Worm (Caenorhabditis elegans): Measurements from ENCODE around the gene F59B1.10.
A peak's percentile ranks its signal among the peaks of the same experiment; 100 is the strongest.

The F59B1.10 gene

DNA sequence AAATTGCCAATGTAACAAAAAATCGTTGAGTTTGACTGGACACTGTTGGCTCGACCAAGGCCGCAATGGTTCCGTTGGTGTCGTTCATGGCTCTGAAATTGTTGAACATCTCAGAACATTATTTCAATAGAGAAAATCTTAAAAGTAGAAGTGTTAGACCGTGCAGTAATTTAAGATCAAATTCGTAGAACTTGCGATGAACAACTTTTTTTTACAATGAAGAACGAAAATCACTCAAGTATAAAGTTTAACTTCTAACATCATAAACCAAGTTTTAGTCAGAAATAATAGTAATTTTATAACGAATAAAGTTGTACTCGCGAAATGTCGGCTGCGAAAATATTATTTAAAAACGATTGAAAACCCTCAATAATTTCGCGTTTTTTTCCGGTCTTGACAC lies 10.7 kb downstream of the F59B1.10 start, which contains the start of gene srx-41:
srx-41 (minus strand) TSS at position 101 of the 400 bp plus-strand sequence.
- TF ChIP-seq nhr-11 (tag; optimal IDR thresholded peaks at IDR 0.05) = no peak
- no peak for TF ChIP-seq F16B12.6 (tag; optimal IDR thresholded peaks at IDR 0.05)
- TF ChIP-seq hlh-17 (GFP tag; optimal IDR thresholded peaks at IDR 0.05; ENCODE audit: borderline replicate concordance) = no peak
- TF ChIP-seq lin-39 (tag; optimal IDR thresholded peaks at IDR 0.05) = no peak

ce11 chrV:3634293-3635016 lies 13.3 kb downstream of the F59B1.10 start:
- TF ChIP-seq vab-15 (tag; optimal IDR thresholded peaks at IDR 0.05) = no peak
- peak in 1 of 2 experiments; percentile 13 for TF ChIP-seq mdl-1 (tag; optimal IDR thresholded peaks at IDR 0.05)
- TF ChIP-seq ztf-4 (tag; optimal IDR thresholded peaks at IDR 0.05) = no peak
- TF ChIP-seq C34B4.2 (tag; optimal IDR thresholded peaks at IDR 0.05) = no peak
- no peak for TF ChIP-seq snu-23 (GFP tag; optimal IDR thresholded peaks at IDR 0.05)
- TF ChIP-seq aha-1 (tag; optimal IDR thresholded peaks at IDR 0.05) = no peak
- TF ChIP-seq ceh-8 (GFP tag; optimal IDR thresholded peaks at IDR 0.05) = no peak
- no peak for TF ChIP-seq pag-3 (tag; optimal IDR thresholded peaks at IDR 0.05; ENCODE audit: borderline replicate concordance, insufficient read depth)
- TF ChIP-seq nhr-90 (tag; optimal IDR thresholded peaks at IDR 0.05; ENCODE audit: poor library complexity) = peak; percentile 15
- no peak for TF ChIP-seq hpl-2 (GFP tag; optimal IDR thresholded peaks at IDR 0.05)
- TF ChIP-seq nhr-12 (tag; optimal IDR thresholded peaks at IDR 0.05) = no peak
- TF ChIP-seq efl-1 (optimal IDR thresholded peaks at IDR 0.05) = no peak
- peak in 1 of 2 experiments; percentile 93 for TF ChIP-seq efl-1 (GFP tag; optimal IDR thresholded peaks at IDR 0.05 in 1 of 2)
- TF ChIP-seq jun-1 (tag; optimal IDR thresholded peaks at IDR 0.05) = no peak
- TF ChIP-seq lin-14 (GFP tag; optimal IDR thresholded peaks at IDR 0.05) = no peak
- peak; percentile 33 for TF ChIP-seq nhr-20 (tag; optimal IDR thresholded peaks at IDR 0.05)
- TF ChIP-seq ceh-82 (tag; optimal IDR thresholded peaks at IDR 0.05) = no peak
- no peak for TF ChIP-seq unc-30 (tag; optimal IDR thresholded peaks at IDR 0.05)
- no peak for TF ChIP-seq fkh-10 (GFP tag; optimal IDR thresholded peaks at IDR 0.05)
- TF ChIP-seq egl-13 (tag; optimal IDR thresholded peaks at IDR 0.05) = no peak
- peak; percentile 54 for TF ChIP-seq nhr-71 (tag; optimal IDR thresholded peaks at IDR 0.05)
- TF ChIP-seq lin-35 (GFP tag; optimal IDR thresholded peaks at IDR 0.05) = peak in 1 of 2 experiments; percentile 53
- TF ChIP-seq mef-2 (tag; optimal IDR thresholded peaks at IDR 0.05) = no peak
- TF ChIP-seq lin-13 (GFP tag; optimal IDR thresholded peaks at IDR 0.05) = no peak
- TF ChIP-seq nhr-84 (tag; optimal IDR thresholded peaks at IDR 0.05) = no peak
- no peak for TF ChIP-seq fkh-4 (tag; optimal IDR thresholded peaks at IDR 0.05; ENCODE audit: borderline replicate concordance)
- no peak for TF ChIP-seq irx-1 (tag; optimal IDR thresholded peaks at IDR 0.05)
- TF ChIP-seq nhr-76 (tag; optimal IDR thresholded peaks at IDR 0.05) = no peak
- TF ChIP-seq dsc-1 (tag; optimal IDR thresholded peaks at IDR 0.05) = no peak
- no peak for TF ChIP-seq fkh-8 (tag; optimal IDR thresholded peaks at IDR 0.05)
- TF ChIP-seq sptf-1 (tag; optimal IDR thresholded peaks at IDR 0.05) = no peak
- no peak for TF ChIP-seq isw-1 (GFP tag; IDR thresholded peaks at IDR 0.05)
- no peak for TF ChIP-seq mab-9 (GFP tag; IDR thresholded peaks at IDR 0.05)
- TF ChIP-seq tlp-1 (tag; optimal IDR thresholded peaks at IDR 0.05) = no peak
- peak; percentile 92 for TF ChIP-seq elt-2 (tag; optimal IDR thresholded peaks at IDR 0.05)

DNA sequence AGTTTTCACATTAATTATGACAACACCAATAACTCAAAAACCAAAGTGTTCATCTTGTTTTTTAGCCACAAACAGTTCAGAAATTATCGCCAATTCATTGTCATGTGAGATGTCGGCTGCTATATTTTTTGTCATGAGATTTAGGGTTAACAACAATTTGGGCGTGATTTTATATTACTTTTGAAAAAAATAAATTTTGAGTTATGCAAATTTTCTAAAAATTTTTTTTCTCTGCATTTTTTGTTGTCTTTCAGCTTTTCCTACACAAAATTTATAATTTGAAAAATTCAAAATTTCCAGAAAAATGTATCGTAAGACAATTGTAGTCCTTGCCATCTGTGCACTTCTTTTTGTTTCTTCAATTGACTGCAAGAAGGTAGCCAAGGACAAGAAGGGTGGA lies 14.7 kb downstream of the F59B1.10 start, which contains the start of gene F59B1.2:
F59B1.2 (plus strand) TSS at position 301 of the 400 bp plus-strand sequence.
- TF ChIP-seq ces-1 (GFP tag; optimal IDR thresholded peaks at IDR 0.05) (no peak), egl-27 (tag; optimal IDR thresholded peaks at IDR 0.05) (no peak), ztf-11 (tag; optimal IDR thresholded peaks at IDR 0.05) (no peak), unc-62 (GFP tag; optimal IDR thresholded peaks at IDR 0.05) (no peak), C04F5.9 (tag; optimal IDR thresholded peaks at IDR 0.05) (no peak), ceh-82 (tag; optimal IDR thresholded peaks at IDR 0.05) (no peak), sox-4 (tag; optimal IDR thresholded peaks at IDR 0.05) (no peak), lsy-2 (tag; optimal IDR thresholded peaks at IDR 0.05) (no peak), unc-98 (GFP tag; IDR thresholded peaks at IDR 0.05) (no peak), F16B12.6 (tag; optimal IDR thresholded peaks at IDR 0.05) (no peak), nhr-12 (tag; optimal IDR thresholded peaks at IDR 0.05) (no peak), nhr-90 (tag; optimal IDR thresholded peaks at IDR 0.05; ENCODE audit: poor library complexity) (no peak), lin-15B (tag; optimal IDR thresholded peaks at IDR 0.05) (no peak), zip-4 (GFP tag; optimal IDR thresholded peaks at IDR 0.05) (no peak), hlh-17 (GFP tag; optimal IDR thresholded peaks at IDR 0.05; ENCODE audit: borderline replicate concordance) (no peak), isw-1 (GFP tag; IDR thresholded peaks at IDR 0.05) (no peak)

Data from whole organism, L1 larva.